Worm (Caenorhabditis elegans) whole organism, L1 larva: ENCODE results near the gene lsm-8.

ENCODE experiments used
- ceh-90 ChIP-seq: sonication (generic microtip); optimal IDR thresholded peaks from 2 replicates; lab custom pipeline; 2016; ENCODE audit warnings: missing genetic modification characterization, missing compliant biosample characterization
- elt-2 ChIP-seq: sonication (generic microtip); optimal IDR thresholded peaks from 2 replicates; lab custom pipeline; 2016; ENCODE audit warnings: missing genetic modification characterization, mild to moderate bottlenecking, inconsistent platforms, missing compliant biosample characterization, missing genetic modification reagents
- nhr-11 ChIP-seq: fragments of 150-350 bp; optimal IDR thresholded peaks from 2 replicates; lab custom pipeline; 2014; ENCODE audit warnings: missing biosample characterization, missing genetic modification characterization
- skn-1 ChIP-seq: fragments of 150-350 bp; optimal IDR thresholded peaks from 2 replicates; lab custom pipeline; 2014; ENCODE audit warnings: missing biosample characterization, missing genetic modification characterization
- sox-4 ChIP-seq: sonication (generic microtip); optimal IDR thresholded peaks from 2 replicates; lab custom pipeline; 2016; ENCODE audit warnings: missing genetic modification characterization, missing compliant biosample characterization
- unc-86 ChIP-seq: sonication (generic microtip); optimal IDR thresholded peaks from 2 replicates; lab custom pipeline; 2016; ENCODE audit warnings: missing genetic modification characterization, missing compliant biosample characterization

DNA sequence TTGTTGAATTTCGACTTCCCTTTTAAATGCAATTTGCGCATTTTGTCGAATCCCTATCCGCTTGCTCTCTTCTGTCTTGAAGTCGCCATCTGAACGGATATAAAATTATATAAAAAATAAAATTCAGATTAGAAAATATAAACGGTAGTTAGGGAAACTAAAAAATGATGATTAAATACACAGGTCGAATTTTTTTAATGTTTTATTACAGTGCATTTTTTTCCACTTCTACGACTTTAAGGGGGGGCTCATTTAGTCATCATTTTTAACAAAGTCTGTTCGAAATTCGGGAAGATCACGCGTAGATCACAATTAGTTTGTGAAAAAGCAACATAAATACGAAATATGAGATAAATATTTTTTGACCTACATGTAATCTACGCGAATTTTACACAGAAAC is 16.6 kb downstream of the lsm-8 start, which contains the start of gene Y73B6BL.14:
- TF ChIP-seq ceh-90 (tag; lab: Kevin White, UChicago), result no peak
- no peak for TF ChIP-seq skn-1 (tag; lab: Kevin White, UChicago)
- no peak for TF ChIP-seq sox-4 (tag; lab: Kevin White, UChicago)
- no peak for TF ChIP-seq unc-86 (tag; lab: Kevin White, UChicago)
- TF ChIP-seq nhr-11, result no peak
- no peak for TF ChIP-seq elt-2 (tag; lab: Kevin White, UChicago)
